Worm (Caenorhabditis elegans): ENCODE measurements around the gene srt-40.

Gene srt-40

ce11 chrV:2177307-2177764 lies 28.7 kb downstream of the srt-40 start, which contains the start of gene srbc-17:
Gene srbc-17, plus strand, starts transcription at chrV:2177714.
- TF ChIP-seq repo-1 (tag; optimal IDR thresholded peaks at IDR 0.05) (no peak), F57A8.1 (GFP tag; optimal IDR thresholded peaks at IDR 0.05) (no peak), dpl-1 (GFP tag; optimal IDR thresholded peaks at IDR 0.05) (no peak), chd-7 (tag; optimal IDR thresholded peaks at IDR 0.05) (no peak), hlh-26 (GFP tag; conservative IDR thresholded peaks at IDR 0.05) (no peak), madf-10 (tag; optimal IDR thresholded peaks at IDR 0.05) (no peak), xnd-1 (tag; optimal IDR thresholded peaks at IDR 0.05) (no peak), hmg-20 (GFP tag; IDR thresholded peaks at IDR 0.05) (no peak), ccch-3 (GFP tag; optimal IDR thresholded peaks at IDR 0.05) (no peak)

- TF ChIP-seq lir-1 (GFP tag; conservative IDR thresholded peaks at IDR 0.05) (no peak), xnd-1 (tag; optimal IDR thresholded peaks at IDR 0.05) (no peak), ekl-4 (GFP tag; IDR thresholded peaks at IDR 0.05) (no peak), sea-2 (GFP tag; IDR thresholded peaks at IDR 0.05) (no peak), C06A6.2 (GFP tag; conservative IDR thresholded peaks at IDR 0.05) (no peak), unc-62 (GFP tag; optimal IDR thresholded peaks at IDR 0.05) (no peak)
Observed at ce11 chrV:2175242-2175641, 30.8 kb downstream of the srt-40 start, which contains the start of gene C45H4.18. Gene C45H4.18, plus strand, starts transcription at chrV:2175542.

- TF ChIP-seq let-526 (GFP tag; IDR thresholded peaks at IDR 0.05) (no peak), tlf-1 (GFP tag; optimal IDR thresholded peaks at IDR 0.05) (no peak), Y53F4B.3 (GFP tag; IDR thresholded peaks at IDR 0.05) (no peak), egl-18 (GFP tag; IDR thresholded peaks at IDR 0.05) (no peak), Y95B8A.8 (GFP tag; IDR thresholded peaks at IDR 0.05) (no peak), nhr-90 (tag; optimal IDR thresholded peaks at IDR 0.05) (no peak), ets-4 (GFP tag; optimal IDR thresholded peaks at IDR 0.05) (no peak), F22D6.2 (tag; optimal IDR thresholded peaks at IDR 0.05) (no peak)
Observed at ce11 chrV:2174465-2174864, 31.6 kb downstream of the srt-40 start.

ce11 chrV:2166679-2167078 lies 39.4 kb downstream of the srt-40 start, which contains the start of gene srbc-19:
Gene srbc-19, minus strand, starts transcription at chrV:2166779.
- TF ChIP-seq ekl-4 (GFP tag; IDR thresholded peaks at IDR 0.05): no peak

ce11 chrV:2163735-2164134 lies 42.3 kb downstream of the srt-40 start, which contains the start of gene str-255:
Gene str-255, minus strand, starts transcription at chrV:2163835.
- TF ChIP-seq F49E8.2 (tag; optimal IDR thresholded peaks at IDR 0.05; ENCODE audit: insufficient read depth) (no peak), fkh-3 (tag; optimal IDR thresholded peaks at IDR 0.05) (no peak), Y95B8A.8 (GFP tag; IDR thresholded peaks at IDR 0.05) (no peak), ztf-22 (GFP tag; optimal IDR thresholded peaks at IDR 0.05) (no peak), K12H6.12 (tag; optimal IDR thresholded peaks at IDR 0.05) (no peak), F57C9.4 (tag; optimal IDR thresholded peaks at IDR 0.05) (no peak), Y79H2A.3 (GFP tag; conservative IDR thresholded peaks at IDR 0.05) (no peak)

- TF ChIP-seq nhr-80 (tag; optimal IDR thresholded peaks at IDR 0.05) (no peak), let-607 (tag; optimal IDR thresholded peaks at IDR 0.05) (no peak), efl-1 (GFP tag; optimal IDR thresholded peaks at IDR 0.05) (peak; percentile 45), nhr-120 (GFP tag; IDR thresholded peaks at IDR 0.05) (no peak), madf-8 (GFP tag; conservative IDR thresholded peaks at IDR 0.05) (0 out of 2 replicates have a peak, but pooled peaks have one; percentile 9)
Observed at ce11 chrV:2159331-2159730, 46.8 kb downstream of the srt-40 start, which contains the start of gene C45H4.14. Gene C45H4.14, minus strand, starts transcription at chrV:2159431.

Measured in whole organism, young adult.